Worm (Caenorhabditis elegans) whole organism, L1 larva: ENCODE results near the gene cpr-3.

Experiments
- F16B12.6 ChIP-seq: fragments of 150-350 bp; optimal IDR thresholded peaks from 2 replicates; lab custom pipeline; 2014; ENCODE audit warnings: missing biosample characterization, missing genetic modification characterization
- dsc-1 ChIP-seq: sonication (generic microtip); optimal IDR thresholded peaks from 2 replicates; lab custom pipeline; 2016; ENCODE audit warnings: mild to moderate bottlenecking, missing genetic modification characterization, missing compliant biosample characterization
- efl-3 ChIP-seq: fragments of 200-800 bp; sonication (Bioruptor generic); optimal IDR thresholded peaks from 2 replicates; lab custom pipeline; 2018; ENCODE audit warnings: mild to moderate bottlenecking, missing genetic modification characterization, missing compliant biosample characterization
- mdl-1 ChIP-seq, 2 experiments: fragments of 150-350 bp; optimal IDR thresholded peaks; 2 replicates each; lab custom pipeline; 2014 to 2017; ENCODE audit warnings: missing biosample characterization in 2 of 2, missing genetic modification characterization in 2 of 2, inconsistent platforms in 1 of 2
- nhr-77 ChIP-seq: fragments of 150-350 bp; optimal IDR thresholded peaks from 2 replicates; lab custom pipeline; 2014; ENCODE audit warnings: missing biosample characterization, missing genetic modification characterization
- ztf-11 ChIP-seq, 2 experiments: sonication (generic microtip); optimal IDR thresholded peaks; 2 replicates each; lab custom pipeline; 2016 to 2017; ENCODE audit warnings: missing genetic modification characterization in 2 of 2, missing biosample characterization in 1 of 2, missing compliant biosample characterization in 1 of 2

ce11 chrV:15318638-15319037, 20.1 kb upstream of the cpr-3 start, which contains the start of gene nhr-291:
- TF ChIP-seq efl-3 (GFP tag; lab: Kevin White, UChicago) (no peak), nhr-77 (tag; lab: Kevin White, UChicago) (no peak), mdl-1 (tag; optimal IDR thresholded peaks at IDR 0.05; lab: Kevin White, UChicago) (no peak), ztf-11 (tag; optimal IDR thresholded peaks at IDR 0.05; lab: Kevin White, UChicago) (no peak), F16B12.6 (tag; lab: Kevin White, UChicago) (no peak), dsc-1 (tag; lab: Kevin White, UChicago) (no peak)
